Worm (Caenorhabditis elegans): Measurements from ENCODE around the gene Y57G11C.14.
A peak's percentile ranks its signal among the peaks of the same experiment; 100 is the strongest.

The Y57G11C.14 gene

DNA sequence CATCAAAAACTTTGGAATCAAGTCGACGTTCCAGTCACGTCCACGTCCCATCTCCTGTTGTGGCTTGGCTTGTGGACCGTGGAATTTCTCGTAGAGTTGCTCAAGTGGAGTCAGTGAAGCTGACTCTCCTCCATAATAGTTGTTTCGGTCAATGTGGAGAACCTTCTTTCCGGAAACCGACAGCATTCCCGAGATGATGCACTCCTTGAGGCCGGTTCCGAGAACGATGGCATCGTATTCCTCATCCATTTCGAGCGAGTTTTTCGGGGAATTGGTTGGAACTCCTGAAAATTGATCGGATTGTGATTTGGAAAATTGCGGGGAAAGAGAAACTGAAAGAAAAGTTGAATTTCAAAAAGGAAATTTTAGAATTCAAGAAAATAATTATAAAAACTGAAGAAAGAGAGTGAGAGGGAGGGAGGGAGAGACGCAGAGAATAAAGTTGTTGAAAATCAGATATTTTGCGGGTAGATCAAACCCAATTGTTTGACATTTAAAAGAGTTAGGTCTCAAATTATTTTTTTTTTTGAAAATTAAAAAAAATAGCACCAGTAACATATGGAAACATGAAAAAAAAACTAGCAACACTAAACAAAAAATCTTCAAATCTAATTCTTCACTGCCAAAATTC lies 6.4 kb upstream of the Y57G11C.14 start, which contains the start of gene gdi-1:
TSS of gene gdi-1 (minus strand) at position 286 of the 631 bp plus-strand sequence.
- peak; percentile 79 for TF ChIP-seq ama-1 (optimal IDR thresholded peaks at IDR 0.05)
- TF ChIP-seq elt-2 (tag; optimal IDR thresholded peaks at IDR 0.05) = no peak
- TF ChIP-seq zag-1 (tag; optimal IDR thresholded peaks at IDR 0.05) = no peak
- peak; percentile 4 for TF ChIP-seq nhr-23 (tag; optimal IDR thresholded peaks at IDR 0.05)
- no peak for TF ChIP-seq nhr-12 (tag; optimal IDR thresholded peaks at IDR 0.05)
- TF ChIP-seq ceh-9 (tag; optimal IDR thresholded peaks at IDR 0.05) = no peak
- TF ChIP-seq lin-39 (tag; optimal IDR thresholded peaks at IDR 0.05) = no peak
- no peak for TF ChIP-seq nhr-43 (tag; optimal IDR thresholded peaks at IDR 0.05; ENCODE audit: poor library complexity, severe bottlenecking)
- no peak for TF ChIP-seq unc-62 (GFP tag; optimal IDR thresholded peaks at IDR 0.05)

DNA sequence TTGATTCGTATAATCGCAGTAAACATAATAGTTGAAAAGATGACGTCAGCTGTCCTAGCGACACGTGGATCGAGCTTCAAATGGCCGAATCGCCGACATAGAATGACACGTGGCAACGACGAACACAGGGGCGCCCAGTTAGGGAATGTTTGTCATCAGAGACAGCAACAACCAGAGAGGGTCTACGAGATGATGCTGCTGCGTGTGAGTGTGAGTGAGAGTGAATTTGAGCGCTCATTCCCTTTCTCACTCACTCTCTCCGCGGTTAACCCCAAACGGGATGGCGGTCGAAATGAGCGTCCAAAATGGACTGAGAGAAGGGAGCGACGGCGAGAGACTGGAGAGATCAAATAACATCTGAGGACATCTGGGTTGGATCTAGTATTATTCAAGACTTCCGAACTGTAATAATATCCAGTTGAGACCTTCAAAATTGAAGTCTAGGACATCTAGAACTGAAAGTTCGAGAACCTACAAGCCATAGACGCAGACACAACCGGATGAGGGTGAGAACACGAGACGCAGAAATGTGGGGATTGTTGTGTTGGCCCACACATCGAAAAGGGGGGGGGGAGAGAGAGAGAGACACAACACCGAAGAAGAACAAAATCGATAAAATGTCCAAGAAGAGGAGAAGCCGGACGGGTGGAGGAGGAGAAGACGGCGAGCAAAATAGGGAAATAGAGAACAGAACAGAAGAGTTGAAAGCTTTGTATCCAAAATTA lies 5.0 kb upstream of the Y57G11C.14 start:
- TF ChIP-seq nhr-25 (tag; optimal IDR thresholded peaks at IDR 0.05) (peak; percentile 75), pqm-1 (tag; optimal IDR thresholded peaks at IDR 0.05) (peak; percentile 17), mdl-1 (tag; optimal IDR thresholded peaks at IDR 0.05) (peak; percentile 23), nhr-76 (tag; optimal IDR thresholded peaks at IDR 0.05) (no peak), mml-1 (tag; optimal IDR thresholded peaks at IDR 0.05) (no peak), hmg-11 (tag; optimal IDR thresholded peaks at IDR 0.05) (peak; percentile 48), jun-1 (tag; optimal IDR thresholded peaks at IDR 0.05) (peak; percentile 21), fos-1 (tag; optimal IDR thresholded peaks at IDR 0.05) (no peak), ama-1 (optimal IDR thresholded peaks at IDR 0.05) (peak; percentile 55), nhr-12 (tag; optimal IDR thresholded peaks at IDR 0.05) (no peak), pha-4 (tag; optimal IDR thresholded peaks at IDR 0.05) (peak; percentile 60), lin-15B (tag; optimal IDR thresholded peaks at IDR 0.05) (peak; percentile 17), egl-27 (tag; optimal IDR thresholded peaks at IDR 0.05) (no peak), fkh-10 (GFP tag; optimal IDR thresholded peaks at IDR 0.05) (no peak), elt-3 (tag; optimal IDR thresholded peaks at IDR 0.05) (no peak), lsy-12 (tag; optimal IDR thresholded peaks at IDR 0.05) (peak; percentile 59), nhr-11 (tag; optimal IDR thresholded peaks at IDR 0.05) (no peak), nfya-1 (tag; optimal IDR thresholded peaks at IDR 0.05; ENCODE audit: insufficient read depth) (peak; percentile 71), nhr-237 (tag; optimal IDR thresholded peaks at IDR 0.05) (no peak), eor-1 (tag; optimal IDR thresholded peaks at IDR 0.05) (no peak), ztf-4 (tag; optimal IDR thresholded peaks at IDR 0.05) (peak; percentile 28), ceh-9 (tag; optimal IDR thresholded peaks at IDR 0.05) (no peak), R02D3.7 (tag; optimal IDR thresholded peaks at IDR 0.05) (peak; percentile 24), tbx-2 (tag; optimal IDR thresholded peaks at IDR 0.05) (no peak), lin-39 (tag; optimal IDR thresholded peaks at IDR 0.05) (peak; percentile 15), ZK546.5 (tag; optimal IDR thresholded peaks at IDR 0.05) (no peak), elt-2 (tag; optimal IDR thresholded peaks at IDR 0.05) (peak; percentile 45), snpc-4 (tag; optimal IDR thresholded peaks at IDR 0.05) (no peak), ceh-28 (tag; optimal IDR thresholded peaks at IDR 0.05) (peak; percentile 70), nhr-23 (tag; optimal IDR thresholded peaks at IDR 0.05) (peak; percentile 43), nhr-28 (tag; optimal IDR thresholded peaks at IDR 0.05) (no peak), zag-1 (tag; optimal IDR thresholded peaks at IDR 0.05) (no peak), nhr-43 (tag; optimal IDR thresholded peaks at IDR 0.05; ENCODE audit: poor library complexity, severe bottlenecking) (peak; percentile 12), sea-2 (GFP tag; optimal IDR thresholded peaks at IDR 0.05) (peak; percentile 97), elt-1 (tag; optimal IDR thresholded peaks at IDR 0.05) (peak; percentile 5), ceh-82 (tag; optimal IDR thresholded peaks at IDR 0.05) (no peak), skn-1 (tag; optimal IDR thresholded peaks at IDR 0.05) (no peak), nhr-77 (tag; optimal IDR thresholded peaks at IDR 0.05) (no peak)

Data from whole organism, L3 larva.